In the genomic region with DNA sequence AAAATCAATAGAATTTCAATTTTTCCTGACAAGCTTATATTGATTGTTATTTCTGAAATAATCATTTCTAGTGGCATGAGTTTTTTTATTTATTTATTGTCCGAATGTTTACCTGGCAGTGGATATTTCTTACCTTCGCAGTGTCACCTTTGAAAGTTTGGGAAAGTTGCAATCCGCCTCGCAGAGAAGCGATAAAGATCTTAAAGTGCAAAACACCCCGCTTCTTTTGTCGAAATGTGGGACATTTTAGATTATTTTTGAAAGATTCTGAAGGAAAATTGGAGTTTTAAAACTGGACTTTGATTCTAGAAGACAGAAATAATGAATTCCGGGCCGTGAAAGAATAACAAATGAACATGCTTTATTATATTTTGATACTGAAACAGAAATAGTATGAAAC, we compare ENCODE assay signal across 3 worm cellular contexts.
TF ChIP-seq lines count a peak whose summit lies in the region.

No protein-coding gene starts in this region.

TF ChIP-seq in whole organism, L1 larva, 84 proteins besides CTCF, POLR2A, EP300 and RAD21:
- peak; percentile 55 for TF ChIP-seq blmp-1 (tag; optimal IDR thresholded peaks at IDR 0.05; lab: Kevin White, UChicago)
- no peak for TF ChIP-seq grh-1 (GFP tag; IDR thresholded peaks at IDR 0.05; lab: Robert Waterston, UW)
- no peak for TF ChIP-seq Y116A8C.19 (tag; optimal IDR thresholded peaks at IDR 0.05; lab: Kevin White, UChicago; ENCODE audit: borderline replicate concordance)
- TF ChIP-seq mef-2 (tag; optimal IDR thresholded peaks at IDR 0.05; lab: Kevin White, UChicago), result no peak
- TF ChIP-seq nhr-85 (tag; lab: Kevin White, UChicago), result no peak
- TF ChIP-seq C34B4.2 (tag; optimal IDR thresholded peaks at IDR 0.05; lab: Kevin White, UChicago), result no peak
- TF ChIP-seq efl-1 (optimal IDR thresholded peaks at IDR 0.05; lab: Kevin White, UChicago), result no peak
- TF ChIP-seq efl-1 (GFP tag; optimal IDR thresholded peaks at IDR 0.05 in 1 of 2; lab: Kevin White, UChicago), result peak in 1 of 2 experiments; percentile 12

TF ChIP-seq in whole organism, L2 larva, 48 proteins besides CTCF, POLR2A, EP300 and RAD21:
- no peak for TF ChIP-seq lin-13 (GFP tag; optimal IDR thresholded peaks at IDR 0.05; lab: Kevin White, UChicago)
- no peak for TF ChIP-seq ZK546.5 (tag; optimal IDR thresholded peaks at IDR 0.05; lab: Kevin White, UChicago)
- TF ChIP-seq elt-1 (tag; optimal IDR thresholded peaks at IDR 0.05; lab: Kevin White, UChicago), result peak; percentile 61

TF ChIP-seq in whole organism, L3 larva, 47 proteins besides CTCF, POLR2A, EP300 and RAD21:
- TF ChIP-seq nhr-28 (tag; optimal IDR thresholded peaks at IDR 0.05; lab: Kevin White, UChicago) (no peak), nhr-23 (tag; optimal IDR thresholded peaks at IDR 0.05; lab: Kevin White, UChicago) (peak; percentile 49), elt-1 (tag; optimal IDR thresholded peaks at IDR 0.05; lab: Kevin White, UChicago) (peak; percentile 24)
TF ChIP-seq in whole organism, L3 larva: peak in this region for 2.
